Worm (Caenorhabditis elegans) whole organism, young adult: Measurements from ENCODE around the gene irld-32.
"Not testable (repeated sequence)": the region's sequence is repeated elsewhere in the genome, so short reads cannot be mapped to it uniquely, and the experiment has no call there.

Experiments used
- dpl-1 ChIP-seq: fragments of 150-350 bp; optimal IDR thresholded peaks from 2 replicates; lab custom pipeline; 2014; ENCODE audit warnings: missing biosample characterization, missing genetic modification reagents, missing genetic modification characterization
- lag-1 ChIP-seq: fragments of 200-800 bp; sonication (Bioruptor generic); IDR thresholded peaks from 2 replicates; pipeline ENCODE4 v1.3.6; 2022; ENCODE audit warnings: missing genetic modification reagents, missing genetic modification characterization, missing compliant biosample characterization
- lin-35 ChIP-seq, 3 experiments: fragments of 150-350 bp in 2 of 3; sonication (generic microtip) in 1 of 3; optimal IDR thresholded peaks; 2 replicates each; lab custom pipeline; 2014 to 2018; ENCODE audit warnings: missing biosample characterization in 3 of 3, missing genetic modification characterization in 3 of 3, missing genetic modification reagents in 3 of 3
- lin-40 ChIP-seq: sonication (generic microtip); optimal IDR thresholded peaks from 2 replicates; lab custom pipeline; 2016; ENCODE audit warnings: missing genetic modification characterization, mild to moderate bottlenecking, missing compliant biosample characterization, missing genotype, missing genetic modification reagents
- nhr-90 ChIP-seq: sonication (generic microtip); optimal IDR thresholded peaks from 2 replicates; lab custom pipeline; 2016; ENCODE audit warnings: missing genotype, mild to moderate bottlenecking, missing genetic modification characterization, missing compliant biosample characterization
- snpc-4 ChIP-seq, 5 experiments: fragments of 150-350 bp in 1 of 5; sonication (generic microtip) in 4 of 5; optimal IDR thresholded peaks; 2 replicates each; lab custom pipeline; 2014 to 2018; ENCODE audit warnings: missing genetic modification characterization in 5 of 5, missing biosample characterization in 3 of 5, antibody characterized with exemption in 2 of 5, mild to moderate bottlenecking in 2 of 5, missing compliant biosample characterization in 2 of 5, missing genotype in 2 of 5, moderate library complexity in 2 of 5, missing genetic modification reagents in 1 of 5

DNA sequence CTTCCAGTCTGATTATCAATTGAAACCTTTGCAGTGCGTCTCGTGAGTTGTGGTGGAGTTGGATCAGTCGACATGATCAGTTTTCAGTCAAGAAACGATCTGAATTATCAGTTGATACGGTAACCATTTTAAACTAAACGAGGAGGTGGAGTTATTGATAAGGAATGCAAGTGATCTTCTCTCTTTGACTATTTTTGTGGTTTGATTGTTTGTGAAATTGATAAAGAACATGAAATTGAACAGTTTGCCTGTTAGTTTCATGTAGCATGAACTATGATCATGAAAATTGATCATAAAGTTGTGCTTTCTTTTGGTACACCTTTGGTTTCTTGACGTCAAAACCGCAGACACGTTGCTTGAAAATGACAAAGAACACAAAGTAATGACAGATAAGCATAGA, 9.2 kb upstream of the irld-32 start, which contains the start of gene pud-1.2:
- not testable (repeated sequence) for TF ChIP-seq dpl-1 (GFP tag; lab: Kevin White, UChicago); lag-1 (GFP tag; lab: Robert Waterston, UW); lin-40 (tag; lab: Kevin White, UChicago); snpc-4 (GFP tag; optimal IDR thresholded peaks at IDR 0.05; lab: Kevin White, UChicago); snpc-4 (tag; optimal IDR thresholded peaks at IDR 0.05; lab: Kevin White, UChicago); lin-35 (GFP tag; optimal IDR thresholded peaks at IDR 0.05; lab: Kevin White, UChicago); nhr-90 (tag; lab: Kevin White, UChicago)
